Fruit fly (Drosophila melanogaster) whole organism, embryonic: ENCODE results near the gene Sp7.

Source experiments
- CG1602 ChIP-seq: fragments of 200-800 bp; sonication (Bioruptor generic); optimal IDR thresholded peaks from 3 replicates; lab custom pipeline; 2016; ENCODE audit warnings: missing biosample characterization, missing genetic modification characterization
- CG30431 ChIP-seq: fragments of 200-800 bp; sonication (Bioruptor generic); optimal IDR thresholded peaks from 2 replicates; lab custom pipeline; 2017; ENCODE audit warnings: missing biosample characterization, missing genetic modification characterization
- CG32767 ChIP-seq: fragments of 200-800 bp; sonication (Bioruptor generic); IDR thresholded peaks from 2 replicates; pipeline ENCODE4 v1.3.6; 2022; ENCODE audit warnings: missing biosample characterization, missing genetic modification characterization
- CG3995 ChIP-seq: fragments of 200-800 bp; sonication (Bioruptor generic); optimal IDR thresholded peaks from 3 replicates; lab custom pipeline; 2016; ENCODE audit warnings: missing biosample characterization, missing genetic modification characterization
- CG6175 ChIP-seq: fragments of 200-800 bp; sonication (Bioruptor generic); IDR thresholded peaks from 3 replicates; pipeline ENCODE4 v1.3.6; 2022; ENCODE audit warnings: missing biosample characterization, missing genetic modification characterization
- CG6813 ChIP-seq: fragments of 200-800 bp; sonication (Bioruptor generic); optimal IDR thresholded peaks from 2 replicates; lab custom pipeline; 2017; ENCODE audit warnings: missing biosample characterization, missing genetic modification characterization, mild to moderate bottlenecking, moderate library complexity, missing genetic modification reagents
- CG8290 ChIP-seq, 3 experiments: fragments of 200-800 bp; sonication (Bioruptor generic); optimal IDR thresholded peaks; 2 replicates each; lab custom pipeline; 2016 to 2019; ENCODE audit warnings: missing biosample characterization in 3 of 3, missing genetic modification characterization in 3 of 3, mild to moderate bottlenecking in 2 of 3, moderate library complexity in 1 of 3
- Dp ChIP-seq: fragments of 200-800 bp; sonication (Bioruptor generic); optimal IDR thresholded peaks from 2 replicates; lab custom pipeline; 2018; ENCODE audit warnings: missing biosample characterization, mild to moderate bottlenecking, missing genetic modification characterization, moderate library complexity
- Hr39 ChIP-seq: fragments of >200 bp; optimal IDR thresholded peaks from 2 replicates; lab custom pipeline; 2017
- Rfx ChIP-seq: fragments of 200-800 bp; sonication (Bioruptor generic); IDR thresholded peaks from 2 replicates; pipeline ENCODE4 v1.3.6; 2022; ENCODE audit warnings: missing biosample characterization, missing genetic modification characterization
- Sox100B ChIP-seq: fragments of 200-800 bp; sonication (Bioruptor generic); optimal IDR thresholded peaks from 3 replicates; lab custom pipeline; 2018; ENCODE audit warnings: missing biosample characterization, mild to moderate bottlenecking, missing genetic modification characterization
- Taf1 ChIP-seq: fragments of 200-800 bp; sonication (Bioruptor generic); IDR thresholded peaks from 2 replicates; pipeline ENCODE4 v1.3.6; 2022; ENCODE audit warnings: missing biosample characterization, missing genetic modification characterization
- pho ChIP-seq: fragments of 200-800 bp; sonication (Bioruptor generic); optimal IDR thresholded peaks from 2 replicates; lab custom pipeline; 2016; ENCODE audit warnings: missing biosample characterization, missing genetic modification characterization
- shn ChIP-seq: fragments of 200-800 bp; sonication (Bioruptor generic); optimal IDR thresholded peaks from 3 replicates; lab custom pipeline; 2016; ENCODE audit warnings: missing biosample characterization, missing genetic modification characterization

DNA sequence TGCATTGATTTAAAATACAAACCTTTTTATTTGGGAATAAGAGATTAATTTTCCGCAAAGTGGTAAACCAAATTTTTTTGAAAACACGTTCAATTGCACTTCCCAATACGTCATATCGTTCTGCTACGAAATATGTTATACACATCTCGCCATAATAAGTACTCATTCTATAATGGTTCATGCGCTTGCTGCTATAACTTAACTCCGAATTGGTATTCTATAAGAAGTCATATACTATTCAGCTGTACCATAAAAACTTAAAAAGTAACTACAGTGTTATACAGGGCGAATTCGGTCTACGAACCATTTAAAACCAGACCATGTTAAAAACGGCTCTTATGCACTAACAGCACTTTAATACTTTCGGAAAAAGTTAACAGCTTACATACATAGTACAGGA is 20.0 kb downstream of the Sp7 start:
- peak; percentile 37 for TF ChIP-seq Sox100B (GFP tag; lab: Kevin White, UChicago)
- no peak for TF ChIP-seq CG6175
- no peak for TF ChIP-seq CG6813 (GFP tag; lab: Kevin White, UChicago)
- TF ChIP-seq CG3995 = no peak
- no peak for TF ChIP-seq Hr39 (lab: Kevin White, UChicago)
- TF ChIP-seq Rfx (GFP tag; lab: Robert Waterston, UW) = no peak
- no peak for TF ChIP-seq shn (GFP tag; lab: Kevin White, UChicago)
- no peak for TF ChIP-seq pho (GFP tag; lab: Kevin White, UChicago)
- TF ChIP-seq CG8290 (GFP tag; optimal IDR thresholded peaks at IDR 0.05; lab: Kevin White, UChicago) = no peak
- peak in 1 of 2 experiments; percentile 18 for TF ChIP-seq CG8290 (tag; optimal IDR thresholded peaks at IDR 0.05; lab: Kevin White, UChicago)
- TF ChIP-seq Dp (GFP tag; lab: Kevin White, UChicago) = no peak
- no peak for TF ChIP-seq CG32767
- no peak for TF ChIP-seq CG1602 (GFP tag; lab: Kevin White, UChicago)
- no peak for TF ChIP-seq Taf1
- no peak for TF ChIP-seq CG30431
